Fruit fly (Drosophila melanogaster): ENCODE data around the gene lectin-22C.

lectin-22C gene

dm6 chr2L:2008980-2009954, 27.8 kb downstream of the lectin-22C start, which contains the start of gene CG4238 (continued):
- TF ChIP-seq br (optimal IDR thresholded peaks at IDR 0.05) = no peak
- TF ChIP-seq sug (tag; optimal IDR thresholded peaks at IDR 0.05) = peak; percentile 22
- TF ChIP-seq Six4 (GFP tag; optimal IDR thresholded peaks at IDR 0.05) = no peak
- no peak for TF ChIP-seq CG10431 (GFP tag; optimal IDR thresholded peaks at IDR 0.05)
- TF ChIP-seq abd-A (tag; optimal IDR thresholded peaks at IDR 0.05) = peak; percentile 30
- TF ChIP-seq Deaf1 (tag; optimal IDR thresholded peaks at IDR 0.05) = peak; percentile 7
- no peak for TF ChIP-seq CG10147 (GFP tag; optimal IDR thresholded peaks at IDR 0.05)
- no peak for TF ChIP-seq tx (GFP tag; optimal IDR thresholded peaks at IDR 0.05)
- TF ChIP-seq Sox102F (GFP tag; optimal IDR thresholded peaks at IDR 0.05) = no peak
- peak; percentile 84 for TF ChIP-seq CG16813 (GFP tag; IDR thresholded peaks at IDR 0.05; ENCODE audit: partially characterized antibody)
- TF ChIP-seq chinmo (GFP tag; IDR thresholded peaks at IDR 0.05; ENCODE audit: partially characterized antibody) = peak; percentile 83; the same call in 3 of the 4 replicates
- no peak for TF ChIP-seq Hey (tag; optimal IDR thresholded peaks at IDR 0.05)
- peak; percentile 68 for TF ChIP-seq Scr (GFP tag; IDR thresholded peaks at IDR 0.05; ENCODE audit: partially characterized antibody)
- peak; percentile 2 for TF ChIP-seq CG17829 (tag; optimal IDR thresholded peaks at IDR 0.05)
- no peak for TF ChIP-seq h (optimal IDR thresholded peaks at IDR 0.05)
- peak; percentile 95 for TF ChIP-seq CG17385 (GFP tag; optimal IDR thresholded peaks at IDR 0.05)
- TF ChIP-seq CG15601 (tag; optimal IDR thresholded peaks at IDR 0.05) = peak; percentile 25
- TF ChIP-seq ind (GFP tag; optimal IDR thresholded peaks at IDR 0.05) = no peak
- TF ChIP-seq pita (GFP tag; optimal IDR thresholded peaks at IDR 0.05) = peak; percentile 80
- no peak for TF ChIP-seq CG16779 (GFP tag; IDR thresholded peaks at IDR 0.05)
- no peak for TF ChIP-seq Ssrp (tag; optimal IDR thresholded peaks at IDR 0.05)
- peak; percentile 24 for TF ChIP-seq Myb (GFP tag; optimal IDR thresholded peaks at IDR 0.05)
- TF ChIP-seq CG8478 (optimal IDR thresholded peaks at IDR 0.05) = no peak
- TF ChIP-seq salm (tag; optimal IDR thresholded peaks at IDR 0.05) = no peak
- no peak for TF ChIP-seq CG11456 (GFP tag; IDR thresholded peaks at IDR 0.05)
- TF ChIP-seq CG4617 (GFP tag; optimal IDR thresholded peaks at IDR 0.05; ENCODE audit: borderline replicate concordance) = no peak
- TF ChIP-seq CG4360 (GFP tag; IDR thresholded peaks at IDR 0.05) = 0 out of 2 replicates have a peak, but pooled peaks have one; percentile 12
- no peak for TF ChIP-seq corto (GFP tag; optimal IDR thresholded peaks at IDR 0.05)
- TF ChIP-seq gem (tag; optimal IDR thresholded peaks at IDR 0.05) = no peak
- TF ChIP-seq tll (GFP tag; optimal IDR thresholded peaks at IDR 0.05) = peak in 1 of 2 experiments; percentile 52
- TF ChIP-seq Hsf (GFP tag; optimal IDR thresholded peaks at IDR 0.05) = no peak
- TF ChIP-seq CoRest (tag; optimal IDR thresholded peaks at IDR 0.05) = peak; percentile 22
- TF ChIP-seq Asciz (GFP tag; optimal IDR thresholded peaks at IDR 0.05) = no peak
- no peak for TF ChIP-seq tap (tag; optimal IDR thresholded peaks at IDR 0.05)
- peak; percentile 46 for TF ChIP-seq CG11504 (tag; optimal IDR thresholded peaks at IDR 0.05)
- no peak for TF ChIP-seq Chrac-16 (GFP tag; optimal IDR thresholded peaks at IDR 0.05)
- no peak for TF ChIP-seq CG12071 (GFP tag; optimal IDR thresholded peaks at IDR 0.05)
- no peak for TF ChIP-seq cad (GFP tag; optimal IDR thresholded peaks at IDR 0.05)
- TF ChIP-seq lov (optimal IDR thresholded peaks at IDR 0.05) = no peak
- no peak for TF ChIP-seq lov (GFP tag; IDR thresholded peaks at IDR 0.05)
- TF ChIP-seq Sin3A (optimal IDR thresholded peaks at IDR 0.05) = no peak
- no peak for TF ChIP-seq CG15011 (GFP tag; optimal IDR thresholded peaks at IDR 0.05)
- no peak for TF ChIP-seq gcm (GFP tag; optimal IDR thresholded peaks at IDR 0.05)
- TF ChIP-seq CG12769 (tag; optimal IDR thresholded peaks at IDR 0.05) = no peak
- no peak for TF ChIP-seq CG7786 (GFP tag; optimal IDR thresholded peaks at IDR 0.05)
- no peak for TF ChIP-seq org-1 (GFP tag; optimal IDR thresholded peaks at IDR 0.05)
- TF ChIP-seq CG9727 (GFP tag; optimal IDR thresholded peaks at IDR 0.05) = no peak
- no peak for TF ChIP-seq CG18476 (GFP tag; optimal IDR thresholded peaks at IDR 0.05)
- TF ChIP-seq cas (GFP tag; IDR thresholded peaks at IDR 0.05) = no peak
